Fruit fly (Drosophila melanogaster): ENCODE data around the gene CG31465.
A peak's percentile ranks its signal among the peaks of the same experiment; 100 is the strongest.

The CG31465 gene

dm6 chr3R:21853618-21854573, 26.7 kb upstream of the CG31465 start (continued):
- TF ChIP-seq TFAM (GFP tag; optimal IDR thresholded peaks at IDR 0.05): no peak
- no peak for TF ChIP-seq tna (GFP tag; IDR thresholded peaks at IDR 0.05; ENCODE audit: partially characterized antibody)
- peak; percentile 5 for TF ChIP-seq Sox100B (GFP tag; optimal IDR thresholded peaks at IDR 0.05)
- no peak for TF ChIP-seq cato (GFP tag; optimal IDR thresholded peaks at IDR 0.05; ENCODE audit: borderline replicate concordance)
- no peak for TF ChIP-seq sisA (GFP tag; IDR thresholded peaks at IDR 0.05)
- no peak for TF ChIP-seq Camta (GFP tag; optimal IDR thresholded peaks at IDR 0.05)
- peak in 1 of 3 experiments; percentile 79 for TF ChIP-seq Stat92E (GFP tag; optimal IDR thresholded peaks at IDR 0.05)
- TF ChIP-seq Sry-δ (GFP tag; optimal IDR thresholded peaks at IDR 0.05): no peak
- TF ChIP-seq CG11696 (GFP tag; IDR thresholded peaks at IDR 0.05): no peak
- no peak for TF ChIP-seq pum (GFP tag; optimal IDR thresholded peaks at IDR 0.05)
- TF ChIP-seq salm (tag; optimal IDR thresholded peaks at IDR 0.05): no peak
- peak; percentile 30 for TF ChIP-seq CG17802 (tag; optimal IDR thresholded peaks at IDR 0.05)
- TF ChIP-seq gsb-n (tag; optimal IDR thresholded peaks at IDR 0.05): no peak
- peak; percentile 79; the same call in 2 of the 3 replicates for TF ChIP-seq CG2199 (GFP tag; IDR thresholded peaks at IDR 0.05)
- peak; percentile 80 for TF ChIP-seq CG12769 (tag; optimal IDR thresholded peaks at IDR 0.05)
- no peak for TF ChIP-seq tio (GFP tag; optimal IDR thresholded peaks at IDR 0.05)
- TF ChIP-seq CG17186 (GFP tag; optimal IDR thresholded peaks at IDR 0.05): no peak
- TF ChIP-seq esg (GFP tag; conservative IDR thresholded peaks at IDR 0.05): no peak
- no peak for TF ChIP-seq CG17912 (GFP tag; optimal IDR thresholded peaks at IDR 0.05)
- TF ChIP-seq toy (GFP tag; IDR thresholded peaks at IDR 0.05): no peak
- no peak for TF ChIP-seq Asciz (GFP tag; optimal IDR thresholded peaks at IDR 0.05)
- TF ChIP-seq CkIIα-i1 (GFP tag; IDR thresholded peaks at IDR 0.05): no peak
- no peak for TF ChIP-seq ato (GFP tag; IDR thresholded peaks at IDR 0.05; ENCODE audit: partially characterized antibody)
- TF ChIP-seq gcm (GFP tag; optimal IDR thresholded peaks at IDR 0.05): no peak
- TF ChIP-seq trem (tag; optimal IDR thresholded peaks at IDR 0.05): no peak
- no peak for TF ChIP-seq CG6683 (GFP tag; optimal IDR thresholded peaks at IDR 0.05)
- peak; percentile 2 for TF ChIP-seq CG18619 (GFP tag; optimal IDR thresholded peaks at IDR 0.05)
- TF ChIP-seq YL-1 (GFP tag; optimal IDR thresholded peaks at IDR 0.05): no peak
- no peak for TF ChIP-seq Fer3 (tag; optimal IDR thresholded peaks at IDR 0.05)
- no peak for TF ChIP-seq CG10654 (GFP tag; optimal IDR thresholded peaks at IDR 0.05)
- TF ChIP-seq H15 (GFP tag; IDR thresholded peaks at IDR 0.05): no peak
- no peak for TF ChIP-seq CG8765 (GFP tag; IDR thresholded peaks at IDR 0.05)
- TF ChIP-seq p53 (GFP tag; optimal IDR thresholded peaks at IDR 0.05): no peak
- TF ChIP-seq corto (GFP tag; optimal IDR thresholded peaks at IDR 0.05): peak; percentile 78
- no peak for TF ChIP-seq CG6854 (GFP tag; optimal IDR thresholded peaks at IDR 0.05)
- peak; percentile 41 for TF ChIP-seq CG3163 (GFP tag; optimal IDR thresholded peaks at IDR 0.05)
- TF ChIP-seq CG12659 (GFP tag; optimal IDR thresholded peaks at IDR 0.05): no peak
- no peak for TF ChIP-seq Sox102F (GFP tag; optimal IDR thresholded peaks at IDR 0.05)
- no peak for TF ChIP-seq Dip3 (GFP tag; optimal IDR thresholded peaks at IDR 0.05)
- no peak for TF ChIP-seq inv (GFP tag; IDR thresholded peaks at IDR 0.05; ENCODE audit: partially characterized antibody)
- no peak for TF ChIP-seq CG6272 (GFP tag; IDR thresholded peaks at IDR 0.05)
- no peak for TF ChIP-seq CG18764 (GFP tag; optimal IDR thresholded peaks at IDR 0.05)
- no peak for TF ChIP-seq knrl (GFP tag; IDR thresholded peaks at IDR 0.05; ENCODE audit: partially characterized antibody)
- no peak for TF ChIP-seq Lhr (GFP tag; optimal IDR thresholded peaks at IDR 0.05)
- TF ChIP-seq en (GFP tag; optimal IDR thresholded peaks at IDR 0.05): no peak
- no peak for TF ChIP-seq aop (GFP tag; IDR thresholded peaks at IDR 0.05)
- peak in 1 of 2 experiments; percentile 46 for TF ChIP-seq bsh (GFP tag; optimal IDR thresholded peaks at IDR 0.05)
- TF ChIP-seq ab (GFP tag; optimal IDR thresholded peaks at IDR 0.05): no peak
